Worm (Caenorhabditis elegans) whole organism, mixed stage, embryonic: ENCODE measurements around the gene T10H9.8.

Source experiments
- ces-1 ChIP-seq: fragments of 150-350 bp; optimal IDR thresholded peaks from 2 replicates; lab custom pipeline; 2014; ENCODE audit warnings: missing biosample characterization, missing genetic modification reagents, missing genetic modification characterization
- mep-1 ChIP-seq: fragments of 150-350 bp; optimal IDR thresholded peaks from 2 replicates; lab custom pipeline; 2017; ENCODE audit warnings: missing biosample characterization, missing genetic modification reagents, missing genetic modification characterization, inconsistent platforms
- sptf-1 ChIP-seq: sonication (generic microtip); optimal IDR thresholded peaks from 2 replicates; lab custom pipeline; 2017; ENCODE audit warnings: mild to moderate bottlenecking, missing genetic modification characterization, moderate library complexity, missing compliant biosample characterization

ce11 chrV:6699833-6700232, 47.7 kb downstream of the T10H9.8 start:
- TF ChIP-seq sptf-1 (tag; lab: Kevin White, UChicago) (no peak), mep-1 (tag; lab: Kevin White, UChicago) (no peak), ces-1 (no peak)
